Fruit fly (Drosophila melanogaster) whole organism, embryonic: ENCODE results near the gene CG12998.

Experiments used
- BtbVII ChIP-seq: fragments of 200-800 bp; sonication (Bioruptor generic); optimal IDR thresholded peaks from 3 replicates; lab custom pipeline; 2017; ENCODE audit warnings: missing biosample characterization, mild to moderate bottlenecking, missing genetic modification characterization
- CG10543 ChIP-seq: fragments of 200-800 bp; sonication (Bioruptor generic); optimal IDR thresholded peaks from 3 replicates; lab custom pipeline; 2017; ENCODE audit warnings: missing biosample characterization, mild to moderate bottlenecking, missing genetic modification characterization, moderate library complexity
- CG10959 ChIP-seq: fragments of 200-800 bp; sonication (Bioruptor generic); IDR thresholded peaks from 2 replicates; pipeline ENCODE4 v1.3.6; 2022; ENCODE audit warnings: missing biosample characterization, missing genetic modification characterization
- CG11696 ChIP-seq: fragments of 200-800 bp; sonication (Bioruptor generic); IDR thresholded peaks from 2 replicates; pipeline ENCODE4 v1.3.6; 2022; ENCODE audit warnings: missing biosample characterization, missing genetic modification characterization
- CG14441 ChIP-seq: fragments of 200-800 bp; sonication (Bioruptor generic); IDR thresholded peaks from 2 replicates; pipeline ENCODE4 v1.3.6; 2022; ENCODE audit warnings: missing biosample characterization, missing genetic modification characterization
- CG14710 ChIP-seq: fragments of 200-800 bp; sonication (Bioruptor generic); optimal IDR thresholded peaks from 3 replicates; lab custom pipeline; 2019; ENCODE audit warnings: missing biosample characterization, mild to moderate bottlenecking, missing genetic modification characterization, moderate library complexity
- CG16779 ChIP-seq: fragments of 200-800 bp; sonication (Bioruptor generic); IDR thresholded peaks from 2 replicates; pipeline ENCODE4 v1.3.6; 2022; ENCODE audit warnings: missing biosample characterization, missing genetic modification characterization
- CG3163 ChIP-seq: fragments of 200-800 bp; sonication (Bioruptor generic); optimal IDR thresholded peaks from 3 replicates; lab custom pipeline; 2016; ENCODE audit warnings: missing biosample characterization, missing genetic modification characterization
- CG32532 ChIP-seq: fragments of 200-800 bp; sonication (Bioruptor generic); IDR thresholded peaks from 2 replicates; pipeline ENCODE4 v1.3.6; 2022; ENCODE audit warnings: missing biosample characterization, missing genetic modification characterization
- CG43689 ChIP-seq: fragments of 200-800 bp; sonication (Bioruptor generic); IDR thresholded peaks from 2 replicates; pipeline ENCODE4 v1.3.6; 2022; ENCODE audit warnings: missing biosample characterization, missing genetic modification characterization
- CG4404 ChIP-seq: fragments of 200-800 bp; sonication (Bioruptor generic); IDR thresholded peaks from 2 replicates; pipeline ENCODE4 v1.3.6; 2022; ENCODE audit warnings: missing biosample characterization, missing genetic modification characterization
- CG7372 ChIP-seq: fragments of 200-800 bp; sonication (Bioruptor generic); IDR thresholded peaks from 2 replicates; pipeline ENCODE4 v1.3.6; 2022; ENCODE audit warnings: missing biosample characterization, missing genetic modification characterization
- CTCF ChIP-seq: fragments of 200-800 bp; sonication (Bioruptor generic); optimal IDR thresholded peaks from 2 replicates; lab custom pipeline; 2017; ENCODE audit warnings: missing biosample characterization, mild to moderate bottlenecking, missing genetic modification characterization, moderate library complexity
- Camta ChIP-seq: fragments of 200-800 bp; sonication (Bioruptor generic); optimal IDR thresholded peaks from 2 replicates; lab custom pipeline; 2016; ENCODE audit warnings: missing biosample characterization, missing genetic modification characterization
- Dfd ChIP-seq, 2 experiments: fragments of >200 bp; optimal IDR thresholded peaks; 2 replicates each; lab custom pipeline; 2017; ENCODE audit warnings: missing biosample characterization in 2 of 2, missing genetic modification characterization in 2 of 2
- Eip74EF ChIP-seq, 2 experiments: fragments of 200-800 bp in 1 of 2; fragments of >200 bp in 1 of 2; sonication (Bioruptor generic) in 1 of 2; optimal IDR thresholded peaks; 2 replicates each; lab custom pipeline; 2017 to 2019; ENCODE audit warnings: missing biosample characterization in 2 of 2, missing genetic modification characterization in 2 of 2, mild to moderate bottlenecking in 1 of 2, moderate library complexity in 1 of 2
- Elba2 ChIP-seq: fragments of 200-800 bp; sonication (Bioruptor generic); optimal IDR thresholded peaks from 3 replicates; lab custom pipeline; 2016; ENCODE audit warnings: missing biosample characterization, missing genetic modification characterization
- Fer1 ChIP-seq: fragments of 200-800 bp; sonication (Bioruptor generic); optimal IDR thresholded peaks from 2 replicates; lab custom pipeline; 2017; ENCODE audit warnings: missing biosample characterization, mild to moderate bottlenecking, missing genetic modification characterization
- HLH4C ChIP-seq: fragments of 200-800 bp; sonication (Bioruptor generic); IDR thresholded peaks from 3 replicates; pipeline ENCODE4 v1.3.6; 2022; ENCODE audit warnings: missing biosample characterization, missing genetic modification characterization; ENCODE audit not compliant: partially characterized antibody
- Hr39 ChIP-seq: fragments of >200 bp; optimal IDR thresholded peaks from 2 replicates; lab custom pipeline; 2017
- Hr78 ChIP-seq, 2 experiments: fragments of 200-800 bp in 1 of 2; fragments of >200 bp in 1 of 2; sonication (Bioruptor generic) in 1 of 2; optimal IDR thresholded peaks; 2 replicates each; lab custom pipeline; 2017 to 2019; ENCODE audit warnings: missing biosample characterization in 2 of 2, missing genetic modification characterization in 2 of 2, mild to moderate bottlenecking in 1 of 2, moderate library complexity in 1 of 2
- Lim3 ChIP-seq: fragments of 200-800 bp; sonication (Bioruptor generic); IDR thresholded peaks from 2 replicates; pipeline ENCODE4 v1.3.6; 2022; ENCODE audit warnings: missing biosample characterization, missing genetic modification characterization
- Mes4 ChIP-seq: fragments of 200-800 bp; sonication (Bioruptor generic); optimal IDR thresholded peaks from 2 replicates; lab custom pipeline; 2016; ENCODE audit warnings: missing biosample characterization, missing genetic modification characterization
- NFAT ChIP-seq: fragments of 200-800 bp; sonication (Bioruptor generic); IDR thresholded peaks from 2 replicates; pipeline ENCODE4 v1.3.6; 2022; ENCODE audit warnings: missing biosample characterization, missing genetic modification characterization
- NK7.1 ChIP-seq: fragments of 200-800 bp; sonication (Bioruptor generic); optimal IDR thresholded peaks from 3 replicates; lab custom pipeline; 2016; ENCODE audit warnings: missing biosample characterization, missing genetic modification characterization
- Rx ChIP-seq: fragments of 200-800 bp; sonication (Bioruptor generic); IDR thresholded peaks from 2 replicates; pipeline ENCODE4 v1.3.6; 2022; ENCODE audit warnings: missing biosample characterization, missing genetic modification characterization
- bbx ChIP-seq: fragments of 200-800 bp; sonication (Bioruptor generic); IDR thresholded peaks from 2 replicates; pipeline ENCODE4 v1.3.6; 2022; ENCODE audit warnings: missing biosample characterization, missing genetic modification characterization; ENCODE audit not compliant: partially characterized antibody
- br ChIP-seq: fragments of >200 bp; optimal IDR thresholded peaks from 2 replicates; lab custom pipeline; 2017
- caup ChIP-seq: fragments of 200-800 bp; sonication (Bioruptor generic); optimal IDR thresholded peaks from 3 replicates; lab custom pipeline; 2017; ENCODE audit warnings: missing biosample characterization, mild to moderate bottlenecking, missing genetic modification characterization, moderate library complexity; ENCODE audit not compliant: severe bottlenecking
- chif ChIP-seq, 2 experiments: fragments of 200-800 bp; sonication (Bioruptor generic); optimal IDR thresholded peaks; 3 replicates each; lab custom pipeline; 2016; ENCODE audit warnings: missing biosample characterization in 2 of 2, missing genetic modification characterization in 2 of 2
- chn ChIP-seq: fragments of 200-800 bp; sonication (Bioruptor generic); optimal IDR thresholded peaks from 2 replicates; lab custom pipeline; 2016; ENCODE audit warnings: missing biosample characterization, missing genetic modification characterization
- danr ChIP-seq: fragments of 200-800 bp; sonication (Bioruptor generic); IDR thresholded peaks from 2 replicates; pipeline ENCODE4 v1.3.6; 2022; ENCODE audit warnings: missing biosample characterization, missing genetic modification characterization
- eve ChIP-seq, 2 experiments: fragments of >200 bp; optimal IDR thresholded peaks; 2 replicates each; lab custom pipeline; 2017; ENCODE audit warnings: missing biosample characterization in 2 of 2, missing genetic modification characterization in 2 of 2
- exex ChIP-seq: fragments of 200-800 bp; sonication (Bioruptor generic); optimal IDR thresholded peaks from 4 replicates; lab custom pipeline; 2018; ENCODE audit warnings: missing biosample characterization, mild to moderate bottlenecking, missing genetic modification characterization, moderate library complexity
- fd102C ChIP-seq: fragments of 200-800 bp; sonication (Bioruptor generic); optimal IDR thresholded peaks from 2 replicates; lab custom pipeline; 2018; ENCODE audit warnings: missing biosample characterization, mild to moderate bottlenecking, missing genetic modification characterization, moderate library complexity
- fd64A ChIP-seq: fragments of 200-800 bp; sonication (Bioruptor generic); optimal IDR thresholded peaks from 3 replicates; lab custom pipeline; 2018; ENCODE audit warnings: missing biosample characterization, mild to moderate bottlenecking, missing genetic modification characterization
- gfzf ChIP-seq: fragments of 200-800 bp; sonication (Bioruptor generic); optimal IDR thresholded peaks from 2 replicates; lab custom pipeline; 2016; ENCODE audit warnings: missing biosample characterization, mild to moderate bottlenecking, missing genetic modification characterization, moderate library complexity
- grau ChIP-seq: fragments of 200-800 bp; optimal IDR thresholded peaks from 3 replicates; lab custom pipeline; 2019; ENCODE audit warnings: missing biosample characterization, mild to moderate bottlenecking, missing genetic modification characterization, moderate library complexity
- ham ChIP-seq: fragments of 200-800 bp; sonication (Bioruptor generic); IDR thresholded peaks from 2 replicates; pipeline ENCODE4 v1.3.6; 2022; ENCODE audit warnings: missing biosample characterization, missing genetic modification characterization
- hb ChIP-seq: fragments of 200-800 bp; sonication (Bioruptor generic); IDR thresholded peaks from 3 replicates; pipeline ENCODE4 v1.3.6; 2022; ENCODE audit warnings: missing biosample characterization, missing genetic modification characterization; ENCODE audit not compliant: partially characterized antibody
- hth ChIP-seq: fragments of >200 bp; optimal IDR thresholded peaks from 2 replicates; lab custom pipeline; 2017; ENCODE audit warnings: inconsistent platforms
- lmd ChIP-seq: fragments of 200-800 bp; sonication (Bioruptor generic); IDR thresholded peaks from 2 replicates; pipeline ENCODE4 v1.3.6; 2022; ENCODE audit warnings: missing biosample characterization, missing genetic modification characterization
- lov ChIP-seq, 2 experiments: fragments of 200-800 bp in 1 of 2; fragments of >200 bp in 1 of 2; sonication (Bioruptor generic) in 1 of 2; IDR thresholded peaks in 1 of 2; optimal IDR thresholded peaks in 1 of 2; 2 replicates in 1 of 2; 3 replicates in 1 of 2; pipeline versions ENCODE4 v1.3.6 to Lab custom; 2017 to 2022; ENCODE audit warnings: missing biosample characterization in 1 of 2, missing genetic modification characterization in 1 of 2
- mam ChIP-seq: fragments of 200-800 bp; sonication (Bioruptor generic); optimal IDR thresholded peaks from 3 replicates; lab custom pipeline; 2016; ENCODE audit warnings: missing biosample characterization, missing genetic modification characterization
- peb ChIP-seq: fragments of 200-800 bp; sonication (Bioruptor generic); IDR thresholded peaks from 2 replicates; pipeline ENCODE4 v1.3.6; 2022; ENCODE audit warnings: missing biosample characterization, missing genetic modification characterization
- phol ChIP-seq: fragments of 200-800 bp; sonication (Bioruptor generic); optimal IDR thresholded peaks from 3 replicates; lab custom pipeline; 2018; ENCODE audit warnings: missing biosample characterization, mild to moderate bottlenecking, missing genetic modification characterization, moderate library complexity
- sens ChIP-seq: fragments of 200-800 bp; sonication (Bioruptor generic); peaks from one replicate; lab custom pipeline; 2016; ENCODE audit warnings: missing biosample characterization, missing genetic modification characterization
- sim ChIP-seq: fragments of 200-800 bp; sonication (Bioruptor generic); IDR thresholded peaks from 2 replicates; pipeline ENCODE4 v1.3.6; 2022; ENCODE audit warnings: missing biosample characterization, missing genetic modification characterization
- trem ChIP-seq: fragments of 200-800 bp; optimal IDR thresholded peaks from 3 replicates; lab custom pipeline; 2019; ENCODE audit warnings: missing biosample characterization, mild to moderate bottlenecking, missing genetic modification characterization, moderate library complexity
- ttk ChIP-seq: fragments of 200-800 bp; sonication (Bioruptor generic); IDR thresholded peaks from 2 replicates; pipeline ENCODE4 v2.1.2; 2022; ENCODE audit warnings: missing biosample characterization, missing genetic modification characterization
- zfh2 ChIP-seq: fragments of 200-800 bp; sonication (Bioruptor generic); optimal IDR thresholded peaks from 2 replicates; lab custom pipeline; 2016; ENCODE audit warnings: missing biosample characterization, missing genetic modification characterization

CG12998 gene

dm6 chrX:17181264-17182198, 36.9 kb upstream of the CG12998 start (continued):
- TF ChIP-seq eve (GFP tag; optimal IDR thresholded peaks at IDR 0.05; lab: Kevin White, UChicago), result no peak
- TF ChIP-seq Fer1 (GFP tag; lab: Kevin White, UChicago), result no peak
- TF ChIP-seq exex, result no peak
- TF ChIP-seq CG14710 (tag; lab: Kevin White, UChicago), result peak; percentile 1
- TF ChIP-seq CG16779 (GFP tag; lab: Robert Waterston, UW), result no peak
- TF ChIP-seq danr (GFP tag; lab: Robert Waterston, UW), result no peak
- TF ChIP-seq NK7.1, result no peak
- no peak for TF ChIP-seq sens (GFP tag; lab: Kevin White, UChicago)
- TF ChIP-seq chn (GFP tag; lab: Kevin White, UChicago), result no peak
- peak; percentile 38 for TF ChIP-seq grau (tag; lab: Kevin White, UChicago)
- TF ChIP-seq CG14441, result no peak
- no peak for TF ChIP-seq br
- no peak for TF ChIP-seq CG10959 (GFP tag; lab: Robert Waterston, UW)
- TF ChIP-seq mam, result no peak
- TF ChIP-seq ham (GFP tag; lab: Robert Waterston, UW), result no peak
- TF ChIP-seq bbx (GFP tag; lab: Robert Waterston, UW), result no peak
- TF ChIP-seq chif (GFP tag; optimal IDR thresholded peaks at IDR 0.05; lab: Kevin White, UChicago), result no peak
- no peak for TF ChIP-seq trem (tag; lab: Kevin White, UChicago)
- TF ChIP-seq CG4404 (GFP tag; lab: Robert Waterston, UW), result no peak
- TF ChIP-seq peb (GFP tag; lab: Robert Waterston, UW), result no peak
- TF ChIP-seq HLH4C (GFP tag; lab: Robert Waterston, UW), result no peak
- TF ChIP-seq gfzf (GFP tag; lab: Kevin White, UChicago), result no peak
- no peak for TF ChIP-seq BtbVII (GFP tag; lab: Kevin White, UChicago)
- no peak for TF ChIP-seq Eip74EF (GFP tag; optimal IDR thresholded peaks at IDR 0.05; lab: Kevin White, UChicago)
- TF ChIP-seq ttk (GFP tag; lab: Robert Waterston, UW), result 0 out of 2 replicates have a peak, but pooled peaks have one; percentile 28
- no peak for TF ChIP-seq NFAT (GFP tag; lab: Robert Waterston, UW)
- TF ChIP-seq Camta (GFP tag; lab: Kevin White, UChicago), result no peak
- TF ChIP-seq Mes4 (GFP tag; lab: Kevin White, UChicago), result no peak
- TF ChIP-seq hth (lab: Kevin White, UChicago), result no peak
- TF ChIP-seq Elba2 (GFP tag; lab: Kevin White, UChicago), result no peak
- TF ChIP-seq CG11696 (GFP tag; lab: Robert Waterston, UW), result no peak
- no peak for TF ChIP-seq CG7372
- TF ChIP-seq fd102C, result no peak
- no peak for TF ChIP-seq lov (optimal IDR thresholded peaks at IDR 0.05; lab: Kevin White, UChicago)
- TF ChIP-seq lov (GFP tag; IDR thresholded peaks at IDR 0.05; lab: Robert Waterston, UW), result no peak
- peak; percentile 24; the same call in 1 of the 2 replicates for TF ChIP-seq lmd (GFP tag; lab: Robert Waterston, UW)
- peak; percentile 1 for TF ChIP-seq caup
- no peak for TF ChIP-seq Rx
- no peak for TF ChIP-seq sim (GFP tag; lab: Robert Waterston, UW)
- peak; percentile 36; the same call in 1 of the 2 replicates for TF ChIP-seq CG32532 (GFP tag; lab: Robert Waterston, UW)
- no peak for TF ChIP-seq CG10543
- TF ChIP-seq phol (tag; lab: Kevin White, UChicago), result peak; percentile 39
- no peak for TF ChIP-seq CTCF (GFP tag; lab: Kevin White, UChicago)
- TF ChIP-seq CG3163 (GFP tag; lab: Kevin White, UChicago), result no peak
- no peak for TF ChIP-seq Lim3 (GFP tag; lab: Robert Waterston, UW)
- no peak for TF ChIP-seq zfh2
- TF ChIP-seq Hr39 (lab: Kevin White, UChicago), result no peak
- TF ChIP-seq Dfd (GFP tag; optimal IDR thresholded peaks at IDR 0.05; lab: Kevin White, UChicago), result no peak
- TF ChIP-seq hb (GFP tag; lab: Robert Waterston, UW), result no peak
- TF ChIP-seq CG43689, result no peak
- peak in 1 of 2 experiments; percentile 52 for TF ChIP-seq Hr78 (GFP tag; optimal IDR thresholded peaks at IDR 0.05; lab: Kevin White, UChicago)
- TF ChIP-seq fd64A (GFP tag; lab: Kevin White, UChicago), result no peak
